Worm (Caenorhabditis elegans) whole organism, L4/young adult: ENCODE measurements around the gene atl-1.

Experiments used
- W03F9.2 ChIP-seq: fragments of 150-350 bp; optimal IDR thresholded peaks from 2 replicates; lab custom pipeline; 2014; ENCODE audit warnings: missing biosample characterization, missing genetic modification characterization
- dao-5 ChIP-seq: sonication (generic microtip); optimal IDR thresholded peaks from 2 replicates; lab custom pipeline; 2016; ENCODE audit warnings: missing genotype, missing genetic modification characterization, moderate library complexity, missing compliant biosample characterization
- him-1 ChIP-seq: sonication (generic microtip); optimal IDR thresholded peaks from 2 replicates; lab custom pipeline; 2016; ENCODE audit warnings: missing genotype, missing genetic modification reagents, missing genetic modification characterization, missing compliant biosample characterization

- TF ChIP-seq him-1 (tag; lab: Kevin White, UChicago), result no peak
- TF ChIP-seq W03F9.2 (tag; lab: Kevin White, UChicago), result no peak
- TF ChIP-seq dao-5 (tag; lab: Kevin White, UChicago), result no peak
Observed at ce11 chrV:9618420-9618819, 27.0 kb downstream of the atl-1 start.
